Worm (Caenorhabditis elegans): ENCODE results near the gene Y62E10A.6.
A peak's percentile ranks its signal among the peaks of the same experiment; 100 is the strongest.

Gene Y62E10A.6

ce11 chrIV:13389237-13389636 lies 17.4 kb downstream of the Y62E10A.6 start:
- TF ChIP-seq dao-5 (tag; optimal IDR thresholded peaks at IDR 0.05) (no peak), W03F9.2 (tag; optimal IDR thresholded peaks at IDR 0.05) (no peak), him-1 (tag; optimal IDR thresholded peaks at IDR 0.05) (no peak)

- TF ChIP-seq him-1 (tag; optimal IDR thresholded peaks at IDR 0.05) (no peak), dao-5 (tag; optimal IDR thresholded peaks at IDR 0.05) (no peak), W03F9.2 (tag; optimal IDR thresholded peaks at IDR 0.05) (no peak)
Measured at ce11 chrIV:13390770-13391169, 19.0 kb downstream of the Y62E10A.6 start.

ce11 chrIV:13392230-13392629 lies 20.4 kb downstream of the Y62E10A.6 start:
- TF ChIP-seq W03F9.2 (tag; optimal IDR thresholded peaks at IDR 0.05) (no peak), dao-5 (tag; optimal IDR thresholded peaks at IDR 0.05) (no peak), him-1 (tag; optimal IDR thresholded peaks at IDR 0.05) (no peak)

- no peak for TF ChIP-seq him-1 (tag; optimal IDR thresholded peaks at IDR 0.05)
- peak; percentile 21 for TF ChIP-seq W03F9.2 (tag; optimal IDR thresholded peaks at IDR 0.05)
Measured at ce11 chrIV:13393246-13393716, 21.5 kb downstream of the Y62E10A.6 start.

ce11 chrIV:13394686-13395085 lies 22.9 kb downstream of the Y62E10A.6 start:
- TF ChIP-seq W03F9.2 (tag; optimal IDR thresholded peaks at IDR 0.05) (no peak), him-1 (tag; optimal IDR thresholded peaks at IDR 0.05) (no peak), dao-5 (tag; optimal IDR thresholded peaks at IDR 0.05) (no peak)

ce11 chrIV:13395255-13395654 lies 23.5 kb downstream of the Y62E10A.6 start:
- TF ChIP-seq dao-5 (tag; optimal IDR thresholded peaks at IDR 0.05) = no peak
- TF ChIP-seq him-1 (tag; optimal IDR thresholded peaks at IDR 0.05) = peak; percentile 67
- TF ChIP-seq W03F9.2 (tag; optimal IDR thresholded peaks at IDR 0.05) = no peak

- TF ChIP-seq him-1 (tag; optimal IDR thresholded peaks at IDR 0.05) (no peak), dao-5 (tag; optimal IDR thresholded peaks at IDR 0.05) (no peak), W03F9.2 (tag; optimal IDR thresholded peaks at IDR 0.05) (no peak)
Measured at ce11 chrIV:13396375-13396774, 24.6 kb downstream of the Y62E10A.6 start.

- TF ChIP-seq W03F9.2 (tag; optimal IDR thresholded peaks at IDR 0.05) (no peak), him-1 (tag; optimal IDR thresholded peaks at IDR 0.05) (no peak), dao-5 (tag; optimal IDR thresholded peaks at IDR 0.05) (no peak)
Measured at ce11 chrIV:13398728-13399127, 26.9 kb downstream of the Y62E10A.6 start, which contains the start of gene Y62E10A.13. Y62E10A.13 (minus strand) TSS chrIV:13399053.

ce11 chrIV:13400456-13401364 lies 28.9 kb downstream of the Y62E10A.6 start, which contains the start of the genes memi-2 and cyp-31A5:
memi-2 (minus strand) TSS chrIV:13400506.
cyp-31A5 (plus strand) TSS chrIV:13401289.
- no peak for TF ChIP-seq W03F9.2 (tag; optimal IDR thresholded peaks at IDR 0.05)
- no peak for TF ChIP-seq dao-5 (tag; optimal IDR thresholded peaks at IDR 0.05)
- no peak for TF ChIP-seq him-1 (tag; optimal IDR thresholded peaks at IDR 0.05)

- TF ChIP-seq him-1 (tag; optimal IDR thresholded peaks at IDR 0.05) (no peak), W03F9.2 (tag; optimal IDR thresholded peaks at IDR 0.05) (no peak), dao-5 (tag; optimal IDR thresholded peaks at IDR 0.05) (no peak)
Measured at ce11 chrIV:13408018-13408417, 36.2 kb downstream of the Y62E10A.6 start, which contains the start of gene Y62E10A.19. Y62E10A.19 (minus strand) TSS chrIV:13408306.

- TF ChIP-seq W03F9.2 (tag; optimal IDR thresholded peaks at IDR 0.05) (no peak), dao-5 (tag; optimal IDR thresholded peaks at IDR 0.05) (no peak), him-1 (tag; optimal IDR thresholded peaks at IDR 0.05) (no peak)
Measured at ce11 chrIV:13412845-13413383, 41.1 kb downstream of the Y62E10A.6 start, which contains the start of gene gcl-1. gcl-1 (minus strand) TSS chrIV:13412895.

ce11 chrIV:13415739-13416271 lies 44.0 kb downstream of the Y62E10A.6 start, which contains the start of the genes pik-1 and aptf-2:
pik-1 (plus strand) TSS chrIV:13416041.
aptf-2 (minus strand) TSS chrIV:13416051.
- TF ChIP-seq him-1 (tag; optimal IDR thresholded peaks at IDR 0.05) = no peak
- no peak for TF ChIP-seq W03F9.2 (tag; optimal IDR thresholded peaks at IDR 0.05)
- TF ChIP-seq dao-5 (tag; optimal IDR thresholded peaks at IDR 0.05) = no peak

ce11 chrIV:13422200-13422599 lies 50.4 kb downstream of the Y62E10A.6 start, which contains the start of gene nol-9:
nol-9 (plus strand) TSS chrIV:13422500.
- no peak for TF ChIP-seq dao-5 (tag; optimal IDR thresholded peaks at IDR 0.05)
- TF ChIP-seq W03F9.2 (tag; optimal IDR thresholded peaks at IDR 0.05) = no peak
- no peak for TF ChIP-seq him-1 (tag; optimal IDR thresholded peaks at IDR 0.05)

All from whole organism, L4/young adult.